Worm (Caenorhabditis elegans): ENCODE data around the gene his-60.
A peak's percentile ranks its signal among the peaks of the same experiment; 100 is the strongest.

Gene his-60

ce11 chrIV:7507841-7508509 lies 20.2 kb upstream of the his-60 start, which contains the start of the genes vdac-1 and R05G6.5 (continued):
- TF ChIP-seq F52B5.7 (tag; optimal IDR thresholded peaks at IDR 0.05), result peak; percentile 35
- TF ChIP-seq mel-28 (tag; optimal IDR thresholded peaks at IDR 0.05; ENCODE audit: borderline replicate concordance), result no peak
- TF ChIP-seq sdz-38 (tag; optimal IDR thresholded peaks at IDR 0.05), result no peak
- TF ChIP-seq Y53G8AR.9 (GFP tag; conservative IDR thresholded peaks at IDR 0.05), result peak; percentile 86
- no peak for TF ChIP-seq F33H1.4 (GFP tag; IDR thresholded peaks at IDR 0.05)
- no peak for TF ChIP-seq F39B2.1 (GFP tag; IDR thresholded peaks at IDR 0.05)
- TF ChIP-seq attf-3 (GFP tag; conservative IDR thresholded peaks at IDR 0.05), result peak; percentile 67
- TF ChIP-seq ztf-18 (tag; optimal IDR thresholded peaks at IDR 0.05), result peak; percentile 42
- TF ChIP-seq snpc-1.3 (tag; optimal IDR thresholded peaks at IDR 0.05; ENCODE audit: insufficient read depth), result no peak
- TF ChIP-seq madf-6 (GFP tag; IDR thresholded peaks at IDR 0.05), result peak; percentile 45; the same call in 1 of the 2 replicates
- no peak for TF ChIP-seq ztf-22 (GFP tag; optimal IDR thresholded peaks at IDR 0.05)
- peak; percentile 42 for TF ChIP-seq chd-7 (tag; optimal IDR thresholded peaks at IDR 0.05)
- no peak for TF ChIP-seq B0035.1 (tag; optimal IDR thresholded peaks at IDR 0.05)
- TF ChIP-seq gei-17 (GFP tag; optimal IDR thresholded peaks at IDR 0.05), result no peak
- TF ChIP-seq ceh-91 (GFP tag; IDR thresholded peaks at IDR 0.05), result no peak
- TF ChIP-seq attf-5 (GFP tag; optimal IDR thresholded peaks at IDR 0.05), result peak; percentile 80
- TF ChIP-seq repo-1 (tag; optimal IDR thresholded peaks at IDR 0.05), result peak; percentile 45
- no peak for TF ChIP-seq Y53F4B.3 (GFP tag; IDR thresholded peaks at IDR 0.05)
- TF ChIP-seq nhr-27 (tag; optimal IDR thresholded peaks at IDR 0.05), result no peak
- TF ChIP-seq dox-1 (GFP tag; IDR thresholded peaks at IDR 0.05), result peak; percentile 73
- peak; percentile 75 to 78 for TF ChIP-seq let-607 (tag; optimal IDR thresholded peaks at IDR 0.05)
- peak; percentile 39; the same call in 1 of the 2 replicates for TF ChIP-seq rcor-1 (GFP tag; IDR thresholded peaks at IDR 0.05)
- 0 out of 2 replicates have a peak, but pooled peaks have one; percentile 55 for TF ChIP-seq pbrm-1 (GFP tag; IDR thresholded peaks at IDR 0.05)
- no peak; the same call in none of the 2 replicates for TF ChIP-seq zfh-2 (GFP tag; conservative IDR thresholded peaks at IDR 0.05)
- no peak for TF ChIP-seq rec-8 (tag; optimal IDR thresholded peaks at IDR 0.05)
- TF ChIP-seq F23B12.7 (tag; optimal IDR thresholded peaks at IDR 0.05; ENCODE audit: insufficient read depth), result peak; percentile 25
- peak; percentile 51 for TF ChIP-seq K12H6.12 (tag; optimal IDR thresholded peaks at IDR 0.05)
- no peak for TF ChIP-seq T26A5.8 (tag; optimal IDR thresholded peaks at IDR 0.05)
- TF ChIP-seq mcd-1 (GFP tag; IDR thresholded peaks at IDR 0.05), result peak; percentile 75
- TF ChIP-seq snpc-4 (GFP tag; optimal IDR thresholded peaks at IDR 0.05), result peak; percentile 22
- TF ChIP-seq snpc-4 (tag; optimal IDR thresholded peaks at IDR 0.05), result peak; percentile 17 to 58 (median 24)
- no peak for TF ChIP-seq egl-18 (GFP tag; IDR thresholded peaks at IDR 0.05)
- TF ChIP-seq F55B11.4 (tag; optimal IDR thresholded peaks at IDR 0.05; ENCODE audit: borderline replicate concordance, insufficient read depth), result no peak
- TF ChIP-seq nhr-80 (tag; optimal IDR thresholded peaks at IDR 0.05), result peak; percentile 97
- TF ChIP-seq die-1 (tag; optimal IDR thresholded peaks at IDR 0.05), result peak; percentile 16
- peak; percentile 79 for TF ChIP-seq ceh-27 (GFP tag; optimal IDR thresholded peaks at IDR 0.05)
- no peak for TF ChIP-seq unc-130 (GFP tag; optimal IDR thresholded peaks at IDR 0.05)
- TF ChIP-seq dpl-1 (GFP tag; optimal IDR thresholded peaks at IDR 0.05), result peak; percentile 16
- TF ChIP-seq D2030.7 (GFP tag; IDR thresholded peaks at IDR 0.05), result no peak
- TF ChIP-seq C06A6.2 (GFP tag; conservative IDR thresholded peaks at IDR 0.05), result no peak
- peak; percentile 21 for TF ChIP-seq ztf-26 (tag; optimal IDR thresholded peaks at IDR 0.05)
- TF ChIP-seq ekl-4 (GFP tag; IDR thresholded peaks at IDR 0.05), result peak; percentile 87
- no peak for TF ChIP-seq ceh-40 (GFP tag; IDR thresholded peaks at IDR 0.05)
- TF ChIP-seq efl-1 (GFP tag; optimal IDR thresholded peaks at IDR 0.05), result no peak
- peak; percentile 76 for TF ChIP-seq Y95B8A.8 (GFP tag; IDR thresholded peaks at IDR 0.05)
- no peak for TF ChIP-seq nhr-90 (tag; optimal IDR thresholded peaks at IDR 0.05)
- no peak for TF ChIP-seq fkh-3 (tag; optimal IDR thresholded peaks at IDR 0.05)
